Worm (Caenorhabditis elegans) whole organism, midembryonic: ENCODE measurements around the gene aos-1.

ENCODE experiments used
- flt-1 ChIP-seq: fragments of 200-800 bp; sonication (Bioruptor generic); IDR thresholded peaks from 2 replicates; pipeline ENCODE4 v1.3.6; 2022; ENCODE audit warnings: missing genetic modification characterization, missing compliant biosample characterization
- ref-1 ChIP-seq: fragments of 200-800 bp; sonication (Bioruptor generic); conservative IDR thresholded peaks from 2 replicates; pipeline ENCODE4 v1.3.6; 2022; ENCODE audit warnings: missing genetic modification reagents, missing genetic modification characterization, missing compliant biosample characterization

DNA sequence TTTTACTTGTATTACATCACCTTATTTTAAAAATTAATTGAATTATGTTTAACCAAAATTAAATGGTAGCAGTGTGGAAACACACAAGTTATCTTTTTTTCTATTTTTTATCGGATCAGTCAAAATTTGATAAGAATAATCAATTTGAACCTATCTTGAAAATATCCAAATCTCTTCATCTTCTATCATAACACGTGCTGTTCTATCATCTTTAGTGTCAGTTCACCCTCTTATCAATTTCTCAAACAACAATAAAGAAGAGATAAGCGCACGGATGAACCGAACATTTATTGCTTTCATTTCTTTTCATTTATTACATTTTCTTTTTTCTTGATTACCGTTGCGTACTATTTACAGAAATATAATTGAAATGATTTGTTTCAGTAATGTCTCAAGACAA is 43.0 kb downstream of the aos-1 start, which contains the start of gene R04B5.5:
- no peak for TF ChIP-seq flt-1 (GFP tag; lab: Robert Waterston, UW)
- no peak for TF ChIP-seq ref-1 (GFP tag; lab: Robert Waterston, UW)
